Worm (Caenorhabditis elegans) whole organism, late embryonic: ENCODE results near the gene C18D11.3.

Experiments
- ama-1 ChIP-seq: fragments of 150-350 bp; optimal IDR thresholded peaks from 2 replicates; lab custom pipeline; 2014
- che-1 ChIP-seq: sonication (generic microtip); optimal IDR thresholded peaks from 2 replicates; lab custom pipeline; 2016; ENCODE audit warnings: mild to moderate bottlenecking, missing genetic modification characterization, missing compliant biosample characterization
- elt-2 ChIP-seq: sonication (generic microtip); optimal IDR thresholded peaks from 2 replicates; lab custom pipeline; 2016; ENCODE audit warnings: missing genetic modification reagents, missing genetic modification characterization, missing compliant biosample characterization
- fax-1 ChIP-seq: sonication (generic microtip); optimal IDR thresholded peaks from 2 replicates; lab custom pipeline; 2016; ENCODE audit warnings: missing genotype, missing genetic modification characterization, missing compliant biosample characterization
- pha-4 ChIP-seq: fragments of 150-350 bp; optimal IDR thresholded peaks from 2 replicates; lab custom pipeline; 2018; ENCODE audit warnings: missing biosample characterization, missing genetic modification reagents, missing genetic modification characterization

- TF ChIP-seq pha-4 (tag; lab: Kevin White, UChicago) (no peak), che-1 (no peak), fax-1 (no peak), ama-1 (no peak), elt-2 (tag; lab: Kevin White, UChicago) (no peak)
Observed at ce11 chrIII:11824580-11824979, 1.3 kb downstream of the C18D11.3 start.
